Worm (Caenorhabditis elegans) whole organism, midembryonic: ENCODE results near the gene T05B4.8.

ENCODE experiments used
- T22C8.4 ChIP-seq: fragments of 200-800 bp; sonication (Bioruptor generic); IDR thresholded peaks from 2 replicates; pipeline ENCODE4 v1.3.6; 2022; ENCODE audit warnings: missing genetic modification characterization, missing compliant biosample characterization
- cog-1 ChIP-seq: sonication (generic microtip); optimal IDR thresholded peaks from 2 replicates; lab custom pipeline; 2016; ENCODE audit warnings: missing genetic modification characterization, missing compliant biosample characterization
- flt-1 ChIP-seq: fragments of 200-800 bp; sonication (Bioruptor generic); IDR thresholded peaks from 2 replicates; pipeline ENCODE4 v1.3.6; 2022; ENCODE audit warnings: missing genetic modification characterization, missing compliant biosample characterization
- med-1 ChIP-seq: sonication (generic microtip); optimal IDR thresholded peaks from 2 replicates; lab custom pipeline; 2017; ENCODE audit warnings: missing genetic modification characterization, mild to moderate bottlenecking, missing compliant biosample characterization, antibody characterized with exemption, missing genetic modification reagents; ENCODE audit not compliant: insufficient read depth
- ref-1 ChIP-seq: fragments of 200-800 bp; sonication (Bioruptor generic); conservative IDR thresholded peaks from 2 replicates; pipeline ENCODE4 v1.3.6; 2022; ENCODE audit warnings: missing genetic modification reagents, missing genetic modification characterization, missing compliant biosample characterization
- ztf-23 ChIP-seq: fragments of 200-800 bp; sonication (Bioruptor generic); IDR thresholded peaks from 2 replicates; pipeline ENCODE4 v1.3.6; 2022; ENCODE audit warnings: missing genetic modification reagents, missing genetic modification characterization, missing compliant biosample characterization
- ztf-29 ChIP-seq: fragments of 200-800 bp; sonication (Bioruptor generic); IDR thresholded peaks from 2 replicates; pipeline ENCODE4 v1.3.6; 2022; ENCODE audit warnings: missing genetic modification reagents, missing genetic modification characterization, missing compliant biosample characterization

DNA sequence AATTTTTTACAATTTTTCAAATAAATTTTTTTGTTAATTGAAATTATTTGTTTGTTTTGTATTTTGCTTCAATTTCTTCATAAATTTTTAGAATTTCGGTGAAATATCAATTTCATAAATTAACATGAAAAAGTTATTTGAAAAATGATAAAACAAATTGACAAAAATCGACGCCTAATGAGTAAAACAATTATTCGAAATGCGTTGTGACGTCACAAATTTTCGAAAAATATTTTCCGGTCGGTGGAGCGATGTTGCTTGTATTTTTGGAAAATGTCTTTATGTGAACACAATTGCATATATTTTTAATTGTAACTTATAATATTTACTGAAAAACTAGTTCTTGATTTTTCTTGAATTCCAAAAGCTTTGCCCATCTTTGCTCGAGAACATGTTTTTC, 35.4 kb downstream of the T05B4.8 start:
- no peak for TF ChIP-seq cog-1
- no peak for TF ChIP-seq med-1
- TF ChIP-seq T22C8.4 (GFP tag; lab: Robert Waterston, UW) = no peak
- TF ChIP-seq ztf-23 (GFP tag; lab: Robert Waterston, UW) = no peak
- TF ChIP-seq flt-1 (GFP tag; lab: Robert Waterston, UW) = no peak
- no peak for TF ChIP-seq ztf-29 (GFP tag; lab: Robert Waterston, UW)
- TF ChIP-seq ref-1 (GFP tag; lab: Robert Waterston, UW) = no peak
